Worm (Caenorhabditis elegans) whole organism, mixed stage, embryonic: ENCODE data around the gene irld-12.

ENCODE experiments used
- M03D4.4 ChIP-seq: sonication (generic microtip); optimal IDR thresholded peaks from 2 replicates; lab custom pipeline; 2017; ENCODE audit warnings: mild to moderate bottlenecking, missing genetic modification characterization, missing compliant biosample characterization
- blmp-1 ChIP-seq: fragments of 150-350 bp; optimal IDR thresholded peaks from 2 replicates; lab custom pipeline; 2014; ENCODE audit warnings: missing biosample characterization, missing genetic modification characterization
- drap-1 ChIP-seq: fragments of 200-800 bp; sonication (Bioruptor generic); optimal IDR thresholded peaks from 3 replicates; lab custom pipeline; 2018; ENCODE audit warnings: mild to moderate bottlenecking, missing genetic modification characterization, missing compliant biosample characterization
- elt-1 ChIP-seq: sonication (generic microtip); optimal IDR thresholded peaks from 2 replicates; lab custom pipeline; 2017; ENCODE audit warnings: missing genetic modification characterization, mild to moderate bottlenecking, missing compliant biosample characterization, antibody characterized with exemption, moderate library complexity, borderline replicate concordance; ENCODE audit not compliant: insufficient read depth
- elt-3 ChIP-seq: fragments of 150-350 bp; optimal IDR thresholded peaks from 2 replicates; lab custom pipeline; 2014; ENCODE audit warnings: missing biosample characterization, missing genetic modification characterization
- lin-13 ChIP-seq: fragments of 150-350 bp; optimal IDR thresholded peaks from 2 replicates; lab custom pipeline; 2014; ENCODE audit warnings: missing biosample characterization, missing genetic modification characterization
- lsy-2 ChIP-seq: fragments of 150-350 bp; optimal IDR thresholded peaks from 2 replicates; lab custom pipeline; 2014; ENCODE audit warnings: missing biosample characterization, missing genetic modification characterization
- mep-1 ChIP-seq: fragments of 150-350 bp; optimal IDR thresholded peaks from 2 replicates; lab custom pipeline; 2017; ENCODE audit warnings: missing biosample characterization, missing genetic modification reagents, missing genetic modification characterization, inconsistent platforms
- nhr-12 ChIP-seq: fragments of 150-350 bp; optimal IDR thresholded peaks from 2 replicates; lab custom pipeline; 2014; ENCODE audit warnings: missing biosample characterization, missing genetic modification characterization
- pha-4 ChIP-seq: fragments of 150-350 bp; optimal IDR thresholded peaks from 2 replicates; lab custom pipeline; 2018; ENCODE audit warnings: missing biosample characterization, missing genetic modification reagents, missing genetic modification characterization
- snpc-4 ChIP-seq: fragments of 150-350 bp; optimal IDR thresholded peaks from 2 replicates; lab custom pipeline; 2014; ENCODE audit warnings: missing biosample characterization, missing genetic modification characterization
- unc-39 ChIP-seq: fragments of 150-350 bp; optimal IDR thresholded peaks from 2 replicates; lab custom pipeline; 2014; ENCODE audit warnings: missing biosample characterization, missing genetic modification characterization
- unc-62 ChIP-seq: fragments of 150-350 bp; optimal IDR thresholded peaks from 2 replicates; lab custom pipeline; 2014; ENCODE audit warnings: missing biosample characterization, missing genetic modification reagents, missing genetic modification characterization
- ztf-11 ChIP-seq: fragments of 150-350 bp; optimal IDR thresholded peaks from 2 replicates; lab custom pipeline; 2014; ENCODE audit warnings: missing biosample characterization, missing genetic modification characterization

ce11 chrV:3032343-3032742 lies 11.1 kb upstream of the irld-12 start, which contains the start of gene irld-38:
- no peak for TF ChIP-seq M03D4.4
- TF ChIP-seq snpc-4 = no peak
- no peak for TF ChIP-seq lsy-2 (tag; lab: Kevin White, UChicago)
- TF ChIP-seq lin-13 (tag; lab: Kevin White, UChicago) = no peak
- no peak for TF ChIP-seq elt-3 (tag; lab: Kevin White, UChicago)
- TF ChIP-seq ztf-11 (tag; lab: Kevin White, UChicago) = no peak
- TF ChIP-seq mep-1 = no peak
- no peak for TF ChIP-seq unc-62 (GFP tag; lab: Kevin White, UChicago)
- TF ChIP-seq drap-1 (GFP tag; lab: Kevin White, UChicago) = no peak
- TF ChIP-seq blmp-1 (tag; lab: Kevin White, UChicago) = no peak
- no peak for TF ChIP-seq pha-4 (tag; lab: Kevin White, UChicago)
- no peak for TF ChIP-seq unc-39 (tag; lab: Kevin White, UChicago)
- no peak for TF ChIP-seq nhr-12 (tag; lab: Kevin White, UChicago)
- no peak for TF ChIP-seq elt-1
